Worm (Caenorhabditis elegans) whole organism, L1 larva: ENCODE measurements around the gene col-106.

Experiments
- F16B12.6 ChIP-seq: fragments of 150-350 bp; optimal IDR thresholded peaks from 2 replicates; lab custom pipeline; 2014; ENCODE audit warnings: missing biosample characterization, missing genetic modification characterization
- ces-1 ChIP-seq: fragments of 150-350 bp; optimal IDR thresholded peaks from 2 replicates; lab custom pipeline; 2014; ENCODE audit warnings: missing biosample characterization, missing genetic modification reagents, missing genetic modification characterization
- egl-27 ChIP-seq, 2 experiments: fragments of 150-350 bp in 1 of 2; sonication (generic microtip); optimal IDR thresholded peaks; 3 replicates each; lab custom pipeline; 2017 to 2018; ENCODE audit warnings: missing biosample characterization in 2 of 2, missing genetic modification characterization in 2 of 2, missing genetic modification reagents in 2 of 2
- jun-1 ChIP-seq: fragments of 150-350 bp; optimal IDR thresholded peaks from 2 replicates; lab custom pipeline; 2014; ENCODE audit warnings: missing biosample characterization, missing genetic modification reagents, missing genetic modification characterization
- lin-14 ChIP-seq: fragments of 200-800 bp; sonication (Bioruptor generic); optimal IDR thresholded peaks from 2 replicates; lab custom pipeline; 2018; ENCODE audit warnings: mild to moderate bottlenecking, missing genetic modification characterization, moderate library complexity, missing compliant biosample characterization
- lin-15B ChIP-seq: fragments of 150-350 bp; sonication (generic microtip); optimal IDR thresholded peaks from 3 replicates; lab custom pipeline; 2014; ENCODE audit warnings: missing biosample characterization, missing genetic modification characterization
- lsy-2 ChIP-seq, 2 experiments: fragments of 150-350 bp; optimal IDR thresholded peaks; 2 replicates each; lab custom pipeline; 2014; ENCODE audit warnings: missing biosample characterization in 2 of 2, missing genetic modification characterization in 2 of 2
- sptf-1 ChIP-seq: fragments of 150-350 bp; optimal IDR thresholded peaks from 2 replicates; lab custom pipeline; 2014; ENCODE audit warnings: missing biosample characterization, missing genetic modification characterization
- unc-130 ChIP-seq: fragments of 150-350 bp; optimal IDR thresholded peaks from 2 replicates; lab custom pipeline; 2017; ENCODE audit warnings: missing biosample characterization, missing genetic modification characterization, inconsistent platforms
- vab-15 ChIP-seq: sonication (generic microtip); optimal IDR thresholded peaks from 2 replicates; lab custom pipeline; 2017; ENCODE audit warnings: missing genotype, mild to moderate bottlenecking, missing genetic modification characterization, missing compliant biosample characterization
- ztf-4 ChIP-seq: fragments of 150-350 bp; optimal IDR thresholded peaks from 2 replicates; lab custom pipeline; 2014; ENCODE audit warnings: missing biosample characterization, missing genetic modification characterization

ce11 chrIV:1427283-1427682 is 33.3 kb downstream of the col-106 start, which contains the start of gene clec-171:
- TF ChIP-seq vab-15 (no peak), unc-130 (tag; lab: Kevin White, UChicago) (no peak), jun-1 (tag; lab: Kevin White, UChicago) (no peak), sptf-1 (tag; lab: Kevin White, UChicago) (no peak), ztf-4 (tag; lab: Kevin White, UChicago) (no peak), F16B12.6 (tag; lab: Kevin White, UChicago) (no peak), lsy-2 (tag; optimal IDR thresholded peaks at IDR 0.05; lab: Kevin White, UChicago) (no peak), egl-27 (tag; optimal IDR thresholded peaks at IDR 0.05; lab: Kevin White, UChicago) (no peak), ces-1 (GFP tag; lab: Kevin White, UChicago) (no peak), lin-15B (tag; lab: Kevin White, UChicago) (no peak), lin-14 (no peak)
